Worm (Caenorhabditis elegans) whole organism, young adult: ENCODE results near the gene acr-21.

Experiments used
- B0035.1 ChIP-seq: sonication (generic microtip); optimal IDR thresholded peaks from 2 replicates; lab custom pipeline; 2016; ENCODE audit warnings: missing genetic modification characterization, mild to moderate bottlenecking, missing compliant biosample characterization, missing genotype, missing genetic modification reagents
- B0336.3 ChIP-seq: fragments of 200-800 bp; sonication (Bioruptor generic); IDR thresholded peaks from 2 replicates; pipeline ENCODE4 v1.3.6; 2022; ENCODE audit warnings: missing genetic modification characterization, missing compliant biosample characterization
- F23B12.7 ChIP-seq: sonication (generic microtip); optimal IDR thresholded peaks from 2 replicates; lab custom pipeline; 2017; ENCODE audit warnings: missing genetic modification characterization, mild to moderate bottlenecking, missing compliant biosample characterization, antibody characterized with exemption, moderate library complexity; ENCODE audit not compliant: insufficient read depth
- F33H1.4 ChIP-seq: fragments of 200-800 bp; sonication (Bioruptor generic); IDR thresholded peaks from 2 replicates; pipeline ENCODE4 v1.3.6; 2022; ENCODE audit warnings: missing genetic modification reagents, missing genetic modification characterization, missing compliant biosample characterization
- F57C9.4 ChIP-seq: sonication (generic microtip); optimal IDR thresholded peaks from 2 replicates; lab custom pipeline; 2017; ENCODE audit warnings: mild to moderate bottlenecking, missing genetic modification characterization, missing compliant biosample characterization
- T07F8.4 ChIP-seq: sonication (generic microtip); optimal IDR thresholded peaks from 2 replicates; lab custom pipeline; 2016; ENCODE audit warnings: mild to moderate bottlenecking, missing genetic modification characterization, moderate library complexity, missing compliant biosample characterization
- Y53F4B.3 ChIP-seq: fragments of 200-800 bp; sonication (Bioruptor generic); IDR thresholded peaks from 2 replicates; pipeline ENCODE4 v1.3.6; 2022; ENCODE audit warnings: missing genetic modification reagents, missing genetic modification characterization, missing compliant biosample characterization
- aptf-2 ChIP-seq: fragments of 200-800 bp; sonication (Bioruptor generic); conservative IDR thresholded peaks from 2 replicates; pipeline ENCODE4 v1.3.6; 2022; ENCODE audit warnings: missing genetic modification reagents, missing genetic modification characterization, missing compliant biosample characterization
- aptf-3 ChIP-seq: fragments of 200-800 bp; sonication (Bioruptor generic); IDR thresholded peaks from 2 replicates; pipeline ENCODE4 v1.3.6; 2022; ENCODE audit warnings: missing genetic modification characterization, missing compliant biosample characterization
- athp-1 ChIP-seq: sonication (generic microtip); optimal IDR thresholded peaks from 2 replicates; lab custom pipeline; 2017; ENCODE audit warnings: mild to moderate bottlenecking, missing genetic modification characterization, missing compliant biosample characterization
- attf-6 ChIP-seq: fragments of 200-800 bp; sonication (Bioruptor generic); IDR thresholded peaks from 2 replicates; pipeline ENCODE4 v1.3.6; 2022; ENCODE audit warnings: missing genetic modification reagents, missing genetic modification characterization, missing compliant biosample characterization
- bed-2 ChIP-seq: fragments of 200-800 bp; sonication (Bioruptor generic); IDR thresholded peaks from 2 replicates; pipeline ENCODE4 v1.3.6; 2022; ENCODE audit warnings: missing genetic modification reagents, missing genetic modification characterization, missing compliant biosample characterization
- ccch-3 ChIP-seq: fragments of 200-800 bp; sonication (Bioruptor generic); optimal IDR thresholded peaks from 2 replicates; lab custom pipeline; 2018; ENCODE audit warnings: mild to moderate bottlenecking, missing genetic modification characterization, missing compliant biosample characterization
- ceh-100 ChIP-seq: fragments of 200-800 bp; sonication (Bioruptor generic); IDR thresholded peaks from 2 replicates; pipeline ENCODE4 v1.3.6; 2022; ENCODE audit warnings: missing genetic modification reagents, missing genetic modification characterization, missing compliant biosample characterization
- ceh-79 ChIP-seq: sonication (generic microtip); optimal IDR thresholded peaks from 2 replicates; lab custom pipeline; 2017; ENCODE audit warnings: mild to moderate bottlenecking, missing genetic modification characterization, missing compliant biosample characterization
- chd-7 ChIP-seq: sonication (generic microtip); optimal IDR thresholded peaks from 2 replicates; lab custom pipeline; 2016; ENCODE audit warnings: mild to moderate bottlenecking, missing genetic modification characterization, moderate library complexity, missing compliant biosample characterization
- dpl-1 ChIP-seq: fragments of 150-350 bp; optimal IDR thresholded peaks from 2 replicates; lab custom pipeline; 2014; ENCODE audit warnings: missing biosample characterization, missing genetic modification reagents, missing genetic modification characterization
- efl-1 ChIP-seq: fragments of 150-350 bp; optimal IDR thresholded peaks from 2 replicates; lab custom pipeline; 2014; ENCODE audit warnings: missing biosample characterization, missing genetic modification reagents, missing genetic modification characterization
- egl-44 ChIP-seq: fragments of 200-800 bp; sonication (Bioruptor generic); IDR thresholded peaks from 2 replicates; pipeline ENCODE4 v1.3.6; 2022; ENCODE audit warnings: missing genetic modification reagents, missing genetic modification characterization, missing compliant biosample characterization
- ets-4 ChIP-seq: fragments of 200-800 bp; sonication (Bioruptor generic); optimal IDR thresholded peaks from 2 replicates; lab custom pipeline; 2018; ENCODE audit warnings: mild to moderate bottlenecking, missing genetic modification characterization, missing compliant biosample characterization
- fkh-3 ChIP-seq: sonication (generic microtip); optimal IDR thresholded peaks from 2 replicates; lab custom pipeline; 2016; ENCODE audit warnings: mild to moderate bottlenecking, missing genetic modification characterization, missing compliant biosample characterization
- him-1 ChIP-seq: sonication (generic microtip); optimal IDR thresholded peaks from 2 replicates; lab custom pipeline; 2016; ENCODE audit warnings: missing genotype, missing genetic modification reagents, missing genetic modification characterization, missing compliant biosample characterization
- let-607 ChIP-seq, 2 experiments: fragments of 200-800 bp in 1 of 2; sonication (Bioruptor generic) in 1 of 2; sonication (generic microtip) in 1 of 2; optimal IDR thresholded peaks; 2 replicates each; lab custom pipeline; 2016 to 2018; ENCODE audit warnings: mild to moderate bottlenecking in 2 of 2, missing compliant biosample characterization in 2 of 2, missing genetic modification characterization in 2 of 2, moderate library complexity in 2 of 2, missing genotype in 1 of 2
- lin-35 ChIP-seq, 3 experiments: fragments of 150-350 bp in 2 of 3; sonication (generic microtip) in 1 of 3; optimal IDR thresholded peaks; 2 replicates each; lab custom pipeline; 2014 to 2018; ENCODE audit warnings: missing biosample characterization in 3 of 3, missing genetic modification characterization in 3 of 3, missing genetic modification reagents in 3 of 3
- lin-40 ChIP-seq: sonication (generic microtip); optimal IDR thresholded peaks from 2 replicates; lab custom pipeline; 2016; ENCODE audit warnings: missing genetic modification characterization, mild to moderate bottlenecking, missing compliant biosample characterization, missing genotype, missing genetic modification reagents
- madf-3 ChIP-seq: fragments of 200-800 bp; sonication (Bioruptor generic); IDR thresholded peaks from 2 replicates; pipeline ENCODE4 v1.3.6; 2022; ENCODE audit warnings: missing genetic modification reagents, missing genetic modification characterization, missing compliant biosample characterization
- madf-8 ChIP-seq: fragments of 200-800 bp; sonication (Bioruptor generic); conservative IDR thresholded peaks from 2 replicates; pipeline ENCODE4 v1.3.6; 2022; ENCODE audit warnings: missing genetic modification reagents, missing genetic modification characterization, missing compliant biosample characterization
- mcd-1 ChIP-seq: fragments of 200-800 bp; sonication (Bioruptor generic); IDR thresholded peaks from 2 replicates; pipeline ENCODE4 v1.3.6; 2022; ENCODE audit warnings: missing genetic modification reagents, missing genetic modification characterization, missing compliant biosample characterization
- mel-28 ChIP-seq: sonication (generic microtip); optimal IDR thresholded peaks from 2 replicates; lab custom pipeline; 2016; ENCODE audit warnings: borderline replicate concordance, mild to moderate bottlenecking, missing genetic modification characterization, missing compliant biosample characterization
- mxl-1 ChIP-seq: sonication (generic microtip); optimal IDR thresholded peaks from 2 replicates; lab custom pipeline; 2016; ENCODE audit warnings: missing genetic modification characterization, missing compliant biosample characterization
- rpc-1 ChIP-seq, 2 experiments: fragments of 150-350 bp in 1 of 2; sonication (generic microtip) in 1 of 2; optimal IDR thresholded peaks; 2 replicates each; lab custom pipeline; 2014 to 2018; ENCODE audit warnings: missing biosample characterization in 1 of 2, missing genetic modification characterization in 1 of 2, missing genetic modification reagents in 1 of 2, missing genotype in 1 of 2
- sea-2 ChIP-seq: fragments of 200-800 bp; sonication (Bioruptor generic); IDR thresholded peaks from 2 replicates; pipeline ENCODE4 v1.3.6; 2022; ENCODE audit warnings: missing genetic modification characterization, missing compliant biosample characterization
- snpc-3.4 ChIP-seq: sonication (generic microtip); optimal IDR thresholded peaks from 2 replicates; lab custom pipeline; 2017; ENCODE audit warnings: missing genetic modification characterization, mild to moderate bottlenecking, missing compliant biosample characterization, antibody characterized with exemption, moderate library complexity, missing genotype, missing genetic modification reagents
- snpc-4 ChIP-seq, 5 experiments: fragments of 150-350 bp in 1 of 5; sonication (generic microtip) in 4 of 5; optimal IDR thresholded peaks; 2 replicates each; lab custom pipeline; 2014 to 2018; ENCODE audit warnings: missing genetic modification characterization in 5 of 5, missing biosample characterization in 3 of 5, antibody characterized with exemption in 2 of 5, mild to moderate bottlenecking in 2 of 5, missing compliant biosample characterization in 2 of 5, missing genotype in 2 of 5, moderate library complexity in 2 of 5, missing genetic modification reagents in 1 of 5
- sptf-2 ChIP-seq: fragments of 200-800 bp; sonication (Bioruptor generic); optimal IDR thresholded peaks from 2 replicates; lab custom pipeline; 2018; ENCODE audit warnings: mild to moderate bottlenecking, missing genetic modification characterization, missing compliant biosample characterization
- tlf-1 ChIP-seq: fragments of 200-800 bp; sonication (Bioruptor generic); optimal IDR thresholded peaks from 2 replicates; lab custom pipeline; 2018; ENCODE audit warnings: mild to moderate bottlenecking, missing genetic modification characterization, missing compliant biosample characterization
- unc-130 ChIP-seq: sonication (generic microtip); optimal IDR thresholded peaks from 2 replicates; lab custom pipeline; 2016; ENCODE audit warnings: missing genetic modification reagents, missing genetic modification characterization, missing compliant biosample characterization
- unc-62 ChIP-seq: fragments of 150-350 bp; optimal IDR thresholded peaks from 2 replicates; lab custom pipeline; 2014; ENCODE audit warnings: missing biosample characterization, missing genetic modification reagents, missing genetic modification characterization
- xnd-1 ChIP-seq: sonication (generic microtip); optimal IDR thresholded peaks from 2 replicates; lab custom pipeline; 2016; ENCODE audit warnings: missing genotype, missing genetic modification reagents, missing genetic modification characterization, missing compliant biosample characterization
- zfh-2 ChIP-seq: fragments of 200-800 bp; sonication (Bioruptor generic); conservative IDR thresholded peaks from 2 replicates; pipeline ENCODE4 v1.3.6; 2022; ENCODE audit warnings: missing genetic modification reagents, missing genetic modification characterization, missing compliant biosample characterization
- ztf-22 ChIP-seq: fragments of 200-800 bp; sonication (Bioruptor generic); optimal IDR thresholded peaks from 2 replicates; lab custom pipeline; 2018; ENCODE audit warnings: mild to moderate bottlenecking, missing genetic modification characterization, moderate library complexity, missing compliant biosample characterization
- ztf-25 ChIP-seq: fragments of 200-800 bp; sonication (Bioruptor generic); IDR thresholded peaks from 2 replicates; pipeline ENCODE4 v1.3.6; 2022; ENCODE audit warnings: missing genetic modification reagents, missing genetic modification characterization, missing compliant biosample characterization
- ztf-3 ChIP-seq: fragments of 200-800 bp; sonication (Bioruptor generic); optimal IDR thresholded peaks from 2 replicates; lab custom pipeline; 2018; ENCODE audit warnings: mild to moderate bottlenecking, missing genetic modification characterization, missing compliant biosample characterization

The acr-21 gene

DNA sequence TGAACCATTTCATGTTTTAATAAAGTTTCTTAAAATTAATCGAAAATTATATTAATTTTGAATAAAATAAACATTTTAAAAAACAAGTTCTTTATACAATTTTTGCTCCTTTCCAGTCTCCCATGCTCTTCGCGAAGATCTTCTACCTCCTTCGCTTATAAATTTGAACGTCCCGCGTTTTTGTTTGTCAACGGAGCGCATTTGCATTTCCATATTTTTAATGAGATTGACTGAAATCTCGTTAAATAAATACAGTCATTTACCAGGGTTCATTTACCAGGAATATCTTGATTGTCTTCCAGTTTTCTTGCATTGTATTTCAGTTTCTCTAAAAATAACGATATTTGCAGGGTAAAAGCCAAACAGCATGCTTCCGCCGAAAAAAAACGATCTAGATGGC, 33.4 kb downstream of the acr-21 start, which contains the start of gene cmtr-2 (continued):
- TF ChIP-seq F57C9.4 (tag; lab: Kevin White, UChicago) = no peak
- no peak for TF ChIP-seq athp-1
- peak in 2 of 3 experiments; percentile 54 to 87 for TF ChIP-seq lin-35 (GFP tag; optimal IDR thresholded peaks at IDR 0.05; lab: Kevin White, UChicago)
- no peak for TF ChIP-seq attf-6 (GFP tag; lab: Robert Waterston, UW)
- no peak for TF ChIP-seq madf-3 (GFP tag; lab: Robert Waterston, UW)
- no peak for TF ChIP-seq zfh-2 (GFP tag; lab: Robert Waterston, UW)

DNA sequence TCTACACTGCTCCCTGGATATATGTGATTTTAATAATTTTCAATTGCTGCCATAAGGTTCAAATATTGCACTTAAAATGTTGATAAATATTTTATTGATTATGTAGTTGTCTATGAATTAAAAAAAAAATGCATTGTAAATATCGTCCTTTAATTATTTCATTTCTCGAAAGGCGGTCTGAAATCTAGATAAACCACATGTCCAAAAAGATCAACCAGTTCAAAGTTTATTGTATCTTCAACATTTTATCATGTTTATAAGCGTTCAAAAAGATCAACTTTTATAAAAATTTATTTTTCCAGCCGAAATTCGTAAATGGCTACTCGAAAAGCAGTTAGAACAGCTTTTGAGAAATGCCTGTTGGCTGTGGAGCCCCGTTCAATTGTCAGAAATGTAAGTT, 38.3 kb downstream of the acr-21 start, which contains the start of gene C13B9.2:
TSS of gene C13B9.2 (plus strand) at position 301 of the 400 bp plus-strand sequence.
- TF ChIP-seq ets-4 (GFP tag; lab: Kevin White, UChicago) = no peak
- no peak for TF ChIP-seq ceh-100 (GFP tag; lab: Robert Waterston, UW)
- TF ChIP-seq F33H1.4 (GFP tag; lab: Robert Waterston, UW) = no peak
- no peak for TF ChIP-seq mel-28 (tag; lab: Kevin White, UChicago)
- no peak for TF ChIP-seq T07F8.4 (tag; lab: Kevin White, UChicago)
- no peak for TF ChIP-seq ceh-79 (tag; lab: Kevin White, UChicago)
- no peak for TF ChIP-seq ztf-22 (GFP tag; lab: Kevin White, UChicago)
- no peak for TF ChIP-seq mxl-1
- no peak for TF ChIP-seq lin-35 (GFP tag; optimal IDR thresholded peaks at IDR 0.05; lab: Kevin White, UChicago)
- TF ChIP-seq sptf-2 (GFP tag; lab: Kevin White, UChicago) = no peak
- TF ChIP-seq unc-130 (GFP tag; lab: Kevin White, UChicago) = no peak
- no peak for TF ChIP-seq tlf-1 (GFP tag; lab: Kevin White, UChicago)
- no peak for TF ChIP-seq him-1 (tag; lab: Kevin White, UChicago)
- no peak for TF ChIP-seq B0336.3 (GFP tag; lab: Robert Waterston, UW)
- TF ChIP-seq aptf-2 (GFP tag; lab: Robert Waterston, UW) = no peak
- TF ChIP-seq xnd-1 (tag; lab: Kevin White, UChicago) = no peak

DNA sequence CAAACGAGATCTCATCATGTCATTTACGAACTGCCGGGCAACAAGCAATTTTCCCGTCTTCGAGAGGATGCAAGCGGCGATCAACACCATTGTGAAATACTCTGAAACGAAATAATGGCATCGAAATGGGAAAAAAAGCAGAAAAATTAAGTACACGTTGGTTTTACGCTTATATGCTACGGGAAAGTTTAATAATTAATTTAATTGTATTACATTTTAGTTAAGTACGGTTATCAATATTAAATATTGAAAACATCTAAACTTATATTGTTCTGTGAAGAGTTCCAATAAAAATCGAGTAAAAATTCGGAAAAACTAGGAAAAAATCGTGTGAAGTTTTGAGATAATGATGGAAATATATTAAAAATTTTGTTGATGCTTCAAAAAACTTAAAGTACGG, 43.2 kb downstream of the acr-21 start, which contains the start of gene copd-1:
TSS of gene copd-1 (minus strand) at position 101 of the 400 bp plus-strand sequence.
- TF ChIP-seq lin-40 (tag; lab: Kevin White, UChicago) (no peak), zfh-2 (GFP tag; lab: Robert Waterston, UW) (no peak), ztf-3 (no peak), dpl-1 (no peak), egl-44 (GFP tag; lab: Robert Waterston, UW) (no peak), B0035.1 (tag; lab: Kevin White, UChicago) (no peak), efl-1 (GFP tag; lab: Kevin White, UChicago) (no peak), fkh-3 (tag; lab: Kevin White, UChicago) (no peak), Y53F4B.3 (GFP tag; lab: Robert Waterston, UW) (no peak), bed-2 (no peak), snpc-3.4 (tag; lab: Kevin White, UChicago) (no peak)

DNA sequence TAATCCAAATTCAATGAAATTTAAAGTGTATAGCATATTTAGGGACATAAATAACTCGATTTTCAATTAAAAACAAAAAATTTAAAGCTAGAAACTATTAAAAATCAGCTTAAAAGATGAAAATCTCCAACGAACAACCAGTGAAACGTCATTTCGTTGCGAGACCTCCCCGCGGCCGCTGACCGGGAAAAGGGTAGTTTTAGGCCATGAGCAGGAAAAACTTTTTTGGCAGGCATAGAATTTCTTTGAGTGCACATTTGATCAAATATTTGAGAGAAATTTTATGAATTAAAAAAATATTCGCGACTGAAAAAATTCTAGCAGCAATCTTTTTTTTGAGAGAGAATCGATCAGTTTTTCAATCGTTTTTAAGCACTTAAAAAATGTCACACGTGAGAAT, 43.6 kb downstream of the acr-21 start:
- TF ChIP-seq snpc-3.4 (tag; lab: Kevin White, UChicago) (peak; percentile 68), ztf-3 (no peak), F23B12.7 (tag; lab: Kevin White, UChicago) (peak; percentile 42), unc-62 (GFP tag; lab: Kevin White, UChicago) (no peak), mcd-1 (GFP tag; lab: Robert Waterston, UW) (peak; percentile 59), madf-8 (GFP tag; lab: Robert Waterston, UW) (peak; percentile 83), ccch-3 (GFP tag; lab: Kevin White, UChicago) (no peak), aptf-3 (GFP tag; lab: Robert Waterston, UW) (no peak), chd-7 (tag; lab: Kevin White, UChicago) (no peak), let-607 (tag; optimal IDR thresholded peaks at IDR 0.05; lab: Kevin White, UChicago) (peak; percentile 85 to 91), ztf-25 (GFP tag; lab: Robert Waterston, UW) (peak; percentile 55; the same call in 1 of the 2 replicates), snpc-4 (GFP tag; optimal IDR thresholded peaks at IDR 0.05; lab: Kevin White, UChicago) (no peak), snpc-4 (tag; optimal IDR thresholded peaks at IDR 0.05; lab: Kevin White, UChicago) (peak in 1 of 4 experiments; percentile 80), rpc-1 (optimal IDR thresholded peaks at IDR 0.05; lab: Kevin White, UChicago) (no peak), rpc-1 (tag; optimal IDR thresholded peaks at IDR 0.05; lab: Kevin White, UChicago) (no peak), lin-35 (GFP tag; optimal IDR thresholded peaks at IDR 0.05; lab: Kevin White, UChicago) (no peak), sea-2 (no peak)
